Worm (Caenorhabditis elegans): Measurements from ENCODE around the gene R148.8.

Gene R148.8

ce11 chrIII:3199416-3199815, 8.1 kb downstream of the R148.8 start, which contains the start of gene heh-1:
TSS of gene heh-1 (minus strand) at chrIII:3199516.
- no peak for TF ChIP-seq ama-1 (optimal IDR thresholded peaks at IDR 0.05)
- TF ChIP-seq elt-2 (tag; optimal IDR thresholded peaks at IDR 0.05): no peak
- TF ChIP-seq zag-1 (tag; optimal IDR thresholded peaks at IDR 0.05): no peak
- TF ChIP-seq nhr-12 (tag; optimal IDR thresholded peaks at IDR 0.05): no peak
- no peak for TF ChIP-seq ztf-11 (tag; optimal IDR thresholded peaks at IDR 0.05)
- no peak for TF ChIP-seq pqm-1 (tag; optimal IDR thresholded peaks at IDR 0.05)
- TF ChIP-seq ceh-9 (tag; optimal IDR thresholded peaks at IDR 0.05): no peak
- no peak for TF ChIP-seq nhr-23 (tag; optimal IDR thresholded peaks at IDR 0.05)
- TF ChIP-seq R02D3.7 (tag; optimal IDR thresholded peaks at IDR 0.05): no peak
- no peak for TF ChIP-seq lsy-12 (tag; optimal IDR thresholded peaks at IDR 0.05)
- no peak for TF ChIP-seq ceh-82 (tag; optimal IDR thresholded peaks at IDR 0.05)
- TF ChIP-seq mdl-1 (tag; optimal IDR thresholded peaks at IDR 0.05): no peak
- TF ChIP-seq ceh-28 (tag; optimal IDR thresholded peaks at IDR 0.05): no peak
- no peak for TF ChIP-seq sea-2 (GFP tag; optimal IDR thresholded peaks at IDR 0.05)
- TF ChIP-seq nhr-237 (tag; optimal IDR thresholded peaks at IDR 0.05): no peak
- TF ChIP-seq tbx-2 (tag; optimal IDR thresholded peaks at IDR 0.05): no peak
- TF ChIP-seq fos-1 (tag; optimal IDR thresholded peaks at IDR 0.05): no peak
- TF ChIP-seq nhr-67 (tag; optimal IDR thresholded peaks at IDR 0.05): no peak
- no peak for TF ChIP-seq elt-3 (tag; optimal IDR thresholded peaks at IDR 0.05)

- TF ChIP-seq nhr-12 (tag; optimal IDR thresholded peaks at IDR 0.05) (no peak), nfya-1 (tag; optimal IDR thresholded peaks at IDR 0.05; ENCODE audit: insufficient read depth) (peak; percentile 35)
Measured at ce11 chrIII:3200563-3200962, 9.3 kb downstream of the R148.8 start.

ce11 chrIII:3203589-3203988, 12.3 kb downstream of the R148.8 start:
- TF ChIP-seq pqm-1 (tag; optimal IDR thresholded peaks at IDR 0.05): no peak
- TF ChIP-seq nhr-23 (tag; optimal IDR thresholded peaks at IDR 0.05): no peak
- TF ChIP-seq ZK546.5 (tag; optimal IDR thresholded peaks at IDR 0.05): no peak
- TF ChIP-seq ceh-82 (tag; optimal IDR thresholded peaks at IDR 0.05): no peak
- TF ChIP-seq nhr-67 (tag; optimal IDR thresholded peaks at IDR 0.05): no peak
- no peak for TF ChIP-seq fkh-2 (tag; optimal IDR thresholded peaks at IDR 0.05)
- no peak for TF ChIP-seq eor-1 (tag; optimal IDR thresholded peaks at IDR 0.05)
- TF ChIP-seq fkh-10 (GFP tag; optimal IDR thresholded peaks at IDR 0.05): no peak
- TF ChIP-seq zag-1 (tag; optimal IDR thresholded peaks at IDR 0.05): no peak
- TF ChIP-seq ztf-4 (tag; optimal IDR thresholded peaks at IDR 0.05): no peak
- no peak for TF ChIP-seq ceh-28 (tag; optimal IDR thresholded peaks at IDR 0.05)
- TF ChIP-seq skn-1 (tag; optimal IDR thresholded peaks at IDR 0.05): no peak
- no peak for TF ChIP-seq aly-2 (tag; optimal IDR thresholded peaks at IDR 0.05)
- no peak for TF ChIP-seq ama-1 (optimal IDR thresholded peaks at IDR 0.05)
- no peak for TF ChIP-seq pha-4 (tag; optimal IDR thresholded peaks at IDR 0.05)
- TF ChIP-seq nhr-76 (tag; optimal IDR thresholded peaks at IDR 0.05): no peak
- TF ChIP-seq daf-12 (tag; optimal IDR thresholded peaks at IDR 0.05): no peak

ce11 chrIII:3219050-3219449, 27.8 kb downstream of the R148.8 start, which contains the start of gene frm-8:
TSS of gene frm-8 (minus strand) at chrIII:3219150.
- TF ChIP-seq mml-1 (tag; optimal IDR thresholded peaks at IDR 0.05) (no peak), egl-27 (tag; optimal IDR thresholded peaks at IDR 0.05) (no peak), snpc-4 (tag; optimal IDR thresholded peaks at IDR 0.05) (no peak)

- no peak for TF ChIP-seq eor-1 (tag; optimal IDR thresholded peaks at IDR 0.05)
- TF ChIP-seq nhr-12 (tag; optimal IDR thresholded peaks at IDR 0.05): no peak
- TF ChIP-seq elt-1 (tag; optimal IDR thresholded peaks at IDR 0.05): no peak
- TF ChIP-seq fkh-10 (GFP tag; optimal IDR thresholded peaks at IDR 0.05): peak; percentile 39
- TF ChIP-seq hmg-11 (tag; optimal IDR thresholded peaks at IDR 0.05): peak; percentile 78
- TF ChIP-seq egl-27 (tag; optimal IDR thresholded peaks at IDR 0.05): no peak
- no peak for TF ChIP-seq nhr-76 (tag; optimal IDR thresholded peaks at IDR 0.05)
- peak; percentile 10 for TF ChIP-seq lin-39 (tag; optimal IDR thresholded peaks at IDR 0.05)
- no peak for TF ChIP-seq sea-2 (GFP tag; optimal IDR thresholded peaks at IDR 0.05)
- TF ChIP-seq nhr-67 (tag; optimal IDR thresholded peaks at IDR 0.05): no peak
- no peak for TF ChIP-seq egl-5 (tag; optimal IDR thresholded peaks at IDR 0.05)
- no peak for TF ChIP-seq tbx-2 (tag; optimal IDR thresholded peaks at IDR 0.05)
- TF ChIP-seq nfya-1 (tag; optimal IDR thresholded peaks at IDR 0.05; ENCODE audit: insufficient read depth): peak; percentile 71
- no peak for TF ChIP-seq nhr-43 (tag; optimal IDR thresholded peaks at IDR 0.05; ENCODE audit: poor library complexity, severe bottlenecking)
- no peak for TF ChIP-seq zag-1 (tag; optimal IDR thresholded peaks at IDR 0.05)
- no peak for TF ChIP-seq ceh-82 (tag; optimal IDR thresholded peaks at IDR 0.05)
- no peak for TF ChIP-seq ZK546.5 (tag; optimal IDR thresholded peaks at IDR 0.05)
Measured at ce11 chrIII:3220287-3220686, 29.0 kb downstream of the R148.8 start.
